Worm (Caenorhabditis elegans) whole organism, late embryonic: Measurements from ENCODE around the gene par-3.
A peak's percentile ranks its signal among the peaks of the same experiment; 100 is the strongest.

Source experiments
- C08G9.2 ChIP-seq: sonication (generic microtip); optimal IDR thresholded peaks from 2 replicates; lab custom pipeline; 2016; ENCODE audit warnings: mild to moderate bottlenecking, missing genetic modification characterization, moderate library complexity, missing compliant biosample characterization
- C38D4.7 ChIP-seq: fragments of 200-800 bp; sonication (Bioruptor generic); optimal IDR thresholded peaks from 2 replicates; lab custom pipeline; 2018; ENCODE audit warnings: mild to moderate bottlenecking, missing genetic modification characterization, moderate library complexity, missing compliant biosample characterization
- T23F11.4 ChIP-seq: fragments of 200-800 bp; sonication (Bioruptor generic); optimal IDR thresholded peaks from 2 replicates; lab custom pipeline; 2018; ENCODE audit warnings: mild to moderate bottlenecking, missing genetic modification characterization, missing compliant biosample characterization
- ama-1 ChIP-seq: fragments of 150-350 bp; optimal IDR thresholded peaks from 2 replicates; lab custom pipeline; 2014
- ceh-14 ChIP-seq: sonication (generic microtip); optimal IDR thresholded peaks from 2 replicates; lab custom pipeline; 2016; ENCODE audit warnings: missing genotype, missing genetic modification characterization, missing compliant biosample characterization
- ceh-30 ChIP-seq: fragments of 150-350 bp; optimal IDR thresholded peaks from 2 replicates; lab custom pipeline; 2014; ENCODE audit warnings: missing biosample characterization, missing genetic modification characterization
- ceh-31 ChIP-seq: sonication (generic microtip); optimal IDR thresholded peaks from 2 replicates; lab custom pipeline; 2016; ENCODE audit warnings: missing genetic modification characterization, missing compliant biosample characterization
- ceh-34 ChIP-seq: sonication (generic microtip); optimal IDR thresholded peaks from 2 replicates; lab custom pipeline; 2016; ENCODE audit warnings: mild to moderate bottlenecking, missing genetic modification characterization, missing compliant biosample characterization
- ceh-48 ChIP-seq: sonication (generic microtip); optimal IDR thresholded peaks from 2 replicates; lab custom pipeline; 2016; ENCODE audit warnings: missing genetic modification characterization, inconsistent platforms, missing compliant biosample characterization
- che-1 ChIP-seq: sonication (generic microtip); optimal IDR thresholded peaks from 2 replicates; lab custom pipeline; 2016; ENCODE audit warnings: mild to moderate bottlenecking, missing genetic modification characterization, missing compliant biosample characterization
- dve-1 ChIP-seq: sonication (generic microtip); optimal IDR thresholded peaks from 2 replicates; lab custom pipeline; 2017; ENCODE audit warnings: antibody characterized with exemption, mild to moderate bottlenecking, missing genetic modification characterization, missing compliant biosample characterization
- elt-2 ChIP-seq: sonication (generic microtip); optimal IDR thresholded peaks from 2 replicates; lab custom pipeline; 2016; ENCODE audit warnings: missing genetic modification reagents, missing genetic modification characterization, missing compliant biosample characterization
- elt-4 ChIP-seq: sonication (generic microtip); optimal IDR thresholded peaks from 2 replicates; lab custom pipeline; 2016; ENCODE audit warnings: missing genetic modification characterization, missing compliant biosample characterization
- ets-4 ChIP-seq: sonication (generic microtip); optimal IDR thresholded peaks from 2 replicates; lab custom pipeline; 2016; ENCODE audit warnings: missing genetic modification characterization, missing compliant biosample characterization
- eyg-1 ChIP-seq: sonication (generic microtip); optimal IDR thresholded peaks from 2 replicates; lab custom pipeline; 2016; ENCODE audit warnings: missing genotype, missing genetic modification characterization, missing compliant biosample characterization
- gmeb-2 ChIP-seq: sonication (generic microtip); optimal IDR thresholded peaks from 2 replicates; lab custom pipeline; 2016; ENCODE audit warnings: missing genetic modification characterization, inconsistent platforms, missing compliant biosample characterization
- hlh-15 ChIP-seq: sonication (generic microtip); optimal IDR thresholded peaks from 2 replicates; lab custom pipeline; 2016; ENCODE audit warnings: missing genetic modification characterization, missing compliant biosample characterization
- hlh-6 ChIP-seq: sonication (generic microtip); optimal IDR thresholded peaks from 2 replicates; lab custom pipeline; 2016; ENCODE audit warnings: missing genotype, missing genetic modification characterization, missing compliant biosample characterization
- hlh-8 ChIP-seq: sonication (generic microtip); optimal IDR thresholded peaks from 2 replicates; lab custom pipeline; 2016; ENCODE audit warnings: missing genotype, missing genetic modification characterization, missing compliant biosample characterization
- lin-11 ChIP-seq: fragments of 200-800 bp; sonication (Bioruptor generic); optimal IDR thresholded peaks from 2 replicates; lab custom pipeline; 2018; ENCODE audit warnings: mild to moderate bottlenecking, missing genetic modification characterization, missing compliant biosample characterization
- madf-2 ChIP-seq: sonication (generic microtip); optimal IDR thresholded peaks from 2 replicates; lab custom pipeline; 2017; ENCODE audit warnings: missing genetic modification characterization, missing compliant biosample characterization
- mec-3 ChIP-seq: sonication (generic microtip); optimal IDR thresholded peaks from 2 replicates; lab custom pipeline; 2016; ENCODE audit warnings: borderline replicate concordance, missing genetic modification characterization, missing compliant biosample characterization
- nfya-1 ChIP-seq: sonication (generic microtip); optimal IDR thresholded peaks from 2 replicates; lab custom pipeline; 2017; ENCODE audit warnings: missing genetic modification characterization, mild to moderate bottlenecking, missing compliant biosample characterization, antibody characterized with exemption, moderate library complexity
- nhr-11 ChIP-seq: fragments of 150-350 bp; optimal IDR thresholded peaks from 2 replicates; lab custom pipeline; 2014; ENCODE audit warnings: missing biosample characterization, missing genetic modification characterization
- nhr-232 ChIP-seq: sonication (generic microtip); optimal IDR thresholded peaks from 2 replicates; lab custom pipeline; 2016; ENCODE audit warnings: missing genetic modification characterization, missing compliant biosample characterization
- npax-4 ChIP-seq: sonication (generic microtip); optimal IDR thresholded peaks from 2 replicates; lab custom pipeline; 2016; ENCODE audit warnings: missing genetic modification characterization, missing compliant biosample characterization
- pat-9 ChIP-seq: fragments of 200-800 bp; sonication (Bioruptor generic); optimal IDR thresholded peaks from 2 replicates; lab custom pipeline; 2018; ENCODE audit warnings: mild to moderate bottlenecking, missing genetic modification characterization, moderate library complexity, missing compliant biosample characterization
- pax-1 ChIP-seq: fragments of 150-350 bp; optimal IDR thresholded peaks from 2 replicates; lab custom pipeline; 2014; ENCODE audit warnings: missing biosample characterization, missing genetic modification characterization
- pha-2 ChIP-seq: sonication (generic microtip); optimal IDR thresholded peaks from 2 replicates; lab custom pipeline; 2017; ENCODE audit warnings: mild to moderate bottlenecking, missing genetic modification characterization, missing compliant biosample characterization
- pqm-1 ChIP-seq: sonication (generic microtip); optimal IDR thresholded peaks from 2 replicates; lab custom pipeline; 2016; ENCODE audit warnings: missing genetic modification characterization, missing compliant biosample characterization
- ref-2 ChIP-seq: sonication (generic microtip); optimal IDR thresholded peaks from 2 replicates; lab custom pipeline; 2016; ENCODE audit warnings: missing genetic modification characterization, missing compliant biosample characterization
- rnt-1 ChIP-seq: sonication (generic microtip); optimal IDR thresholded peaks from 2 replicates; lab custom pipeline; 2016; ENCODE audit warnings: missing genetic modification characterization, missing compliant biosample characterization
- sdc-2 ChIP-seq: sonication (generic microtip); optimal IDR thresholded peaks from 2 replicates; lab custom pipeline; 2016; ENCODE audit warnings: missing genotype, missing genetic modification characterization, missing compliant biosample characterization
- sox-2 ChIP-seq: fragments of 200-800 bp; sonication (Bioruptor generic); IDR thresholded peaks from 2 replicates; pipeline ENCODE4 v1.3.6; 2022; ENCODE audit warnings: missing genetic modification reagents, missing genetic modification characterization, missing compliant biosample characterization
- tbx-2 ChIP-seq: sonication (generic microtip); optimal IDR thresholded peaks from 2 replicates; lab custom pipeline; 2016; ENCODE audit warnings: missing genetic modification characterization, missing compliant biosample characterization
- ttx-3 ChIP-seq: sonication (generic microtip); optimal IDR thresholded peaks from 2 replicates; lab custom pipeline; 2016; ENCODE audit warnings: missing genetic modification reagents, missing genetic modification characterization, missing compliant biosample characterization
- unc-42 ChIP-seq: sonication (generic microtip); optimal IDR thresholded peaks from 2 replicates; lab custom pipeline; 2016; ENCODE audit warnings: missing genotype, missing genetic modification characterization, missing compliant biosample characterization
- unc-55 ChIP-seq: sonication (generic microtip); optimal IDR thresholded peaks from 2 replicates; lab custom pipeline; 2017; ENCODE audit warnings: missing biosample characterization, missing genetic modification reagents, missing genetic modification characterization
- zip-5 ChIP-seq: sonication (generic microtip); optimal IDR thresholded peaks from 2 replicates; lab custom pipeline; 2016; ENCODE audit warnings: missing genetic modification characterization, missing compliant biosample characterization

par-3 gene

ce11 chrIII:5718385-5718784, 54.4 kb downstream of the par-3 start:
- TF ChIP-seq tbx-2 (tag; lab: Kevin White, UChicago), result peak; percentile 17
- no peak for TF ChIP-seq ceh-30 (tag; lab: Kevin White, UChicago)
- TF ChIP-seq, all 69 proteins: peak for 1

DNA sequence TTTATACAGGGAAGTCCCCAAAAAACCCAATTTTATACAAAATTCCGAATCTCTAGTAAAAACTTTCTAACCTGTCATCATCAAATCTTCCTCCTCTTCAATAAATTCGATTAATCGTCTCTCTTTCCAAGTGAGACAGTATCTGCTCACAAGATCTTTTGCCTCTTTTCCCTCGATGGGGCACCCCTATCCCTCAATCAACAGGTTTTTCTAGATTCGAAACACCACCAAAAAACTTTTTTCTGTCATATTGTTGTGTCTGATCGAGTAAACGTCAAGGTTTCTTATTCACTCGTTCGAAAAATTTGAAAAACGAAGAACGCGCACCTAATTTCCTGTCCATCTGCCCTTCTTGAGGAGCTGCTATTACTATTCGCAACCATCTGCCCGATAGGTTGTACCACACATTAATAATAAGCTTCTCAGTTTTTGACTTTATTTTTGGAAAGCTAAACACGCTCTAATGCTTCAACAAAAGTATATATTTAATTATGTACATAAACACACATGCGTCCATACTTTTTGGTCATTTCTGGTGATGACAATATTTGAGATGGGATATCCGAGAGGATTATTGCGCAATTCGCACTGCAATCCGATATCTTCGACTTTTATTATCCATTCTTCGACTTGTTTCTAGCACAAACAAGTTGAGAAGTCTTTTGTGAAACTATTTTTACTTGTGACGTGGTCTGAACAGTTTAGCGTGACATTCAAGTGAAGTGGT, 55.2 kb downstream of the par-3 start:
- TF ChIP-seq mec-3 (no peak), ceh-34 (tag; lab: Kevin White, UChicago) (peak; percentile 20)

- TF ChIP-seq ama-1 (lab: Kevin White, UChicago) (no peak), sdc-2 (tag; lab: Kevin White, UChicago) (no peak), rnt-1 (no peak), nhr-11 (tag; lab: Kevin White, UChicago) (no peak), hlh-6 (tag; lab: Kevin White, UChicago) (no peak), gmeb-2 (tag; lab: Kevin White, UChicago) (no peak), hlh-15 (tag; lab: Kevin White, UChicago) (no peak), pat-9 (tag; lab: Kevin White, UChicago) (no peak), elt-4 (tag; lab: Kevin White, UChicago) (no peak)
These were observed 55.8 kb downstream of the par-3 start for ce11 chrIII:5719832-5720194.

DNA sequence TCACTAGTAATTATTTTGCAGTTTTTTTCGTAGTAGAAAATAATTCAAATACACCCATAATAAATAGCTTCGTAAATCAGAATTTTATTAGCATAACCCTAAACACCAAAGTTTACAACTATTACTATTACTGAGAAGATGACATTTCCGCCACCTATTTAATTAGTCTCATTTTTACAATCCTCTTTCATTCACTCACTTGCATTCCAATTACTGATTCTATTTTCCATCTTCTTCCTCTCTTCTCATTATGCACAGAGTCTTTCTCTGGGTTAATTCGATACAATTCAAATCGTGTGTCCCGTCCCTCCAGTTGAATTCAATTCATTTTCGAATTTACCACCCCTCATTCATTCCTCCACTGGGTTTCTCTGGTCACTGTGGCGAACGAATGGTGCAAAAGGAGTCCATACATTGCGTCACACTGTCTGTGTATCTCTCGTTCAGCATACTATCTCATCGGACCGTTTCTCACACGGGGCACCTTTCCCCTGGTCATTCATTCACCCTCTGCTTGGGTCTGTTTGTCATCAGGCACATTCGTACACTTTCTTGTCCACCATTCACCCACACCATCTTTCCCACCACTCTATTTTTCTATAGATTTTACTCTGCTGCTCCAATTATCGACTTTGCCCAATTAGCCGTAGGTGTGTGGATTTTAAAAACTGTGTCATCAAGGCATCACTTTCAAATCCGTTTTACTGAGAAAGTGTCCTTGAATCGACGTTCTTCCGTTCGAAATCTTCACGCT, 56.4 kb downstream of the par-3 start:
- TF ChIP-seq ref-2 (tag; lab: Kevin White, UChicago) (peak; percentile 42), gmeb-2 (tag; lab: Kevin White, UChicago) (no peak), T23F11.4 (GFP tag; lab: Kevin White, UChicago) (no peak), ceh-14 (tag; lab: Kevin White, UChicago) (peak; percentile 44), unc-42 (tag; lab: Kevin White, UChicago) (peak; percentile 99), ceh-31 (tag; lab: Kevin White, UChicago) (peak; percentile 51), C38D4.7 (GFP tag; lab: Kevin White, UChicago) (no peak), tbx-2 (tag; lab: Kevin White, UChicago) (peak; percentile 24)

DNA sequence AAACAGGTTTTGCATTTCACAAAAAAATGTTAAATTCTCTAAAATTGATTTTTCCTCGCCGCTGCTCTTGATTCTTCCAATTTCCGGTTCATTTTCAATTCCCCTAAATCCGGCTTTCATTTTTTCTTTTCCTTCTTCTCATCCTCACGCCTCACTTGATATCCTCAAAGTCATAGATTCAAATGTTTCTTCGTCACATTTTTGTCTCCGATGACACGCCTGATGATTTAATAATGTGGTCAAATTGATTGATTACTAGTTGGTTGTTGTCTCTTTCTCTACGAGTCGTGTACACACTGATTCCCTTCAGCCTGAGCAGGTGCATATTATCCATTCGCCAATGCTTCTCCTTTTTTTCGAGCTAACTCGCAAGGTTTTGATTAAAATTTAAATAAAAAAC, 57.5 kb downstream of the par-3 start:
- TF ChIP-seq unc-55 (GFP tag; lab: Kevin White, UChicago) (peak; percentile 72), unc-42 (tag; lab: Kevin White, UChicago) (no peak), nfya-1 (peak; percentile 3)
- TF ChIP-seq, all 69 proteins: peak for 2

- TF ChIP-seq ttx-3 (tag; lab: Kevin White, UChicago) (no peak), nhr-232 (tag; lab: Kevin White, UChicago) (no peak), ceh-14 (tag; lab: Kevin White, UChicago) (peak; percentile 23), ceh-48 (tag; lab: Kevin White, UChicago) (peak; percentile 47), C08G9.2 (tag; lab: Kevin White, UChicago) (peak; percentile 85), ceh-31 (tag; lab: Kevin White, UChicago) (peak; percentile 60), sdc-2 (tag; lab: Kevin White, UChicago) (peak; percentile 16), npax-4 (tag; lab: Kevin White, UChicago) (no peak), sox-2 (GFP tag; lab: Robert Waterston, UW) (no peak), zip-5 (peak; percentile 1), mec-3 (peak; percentile 48), lin-11 (no peak), elt-2 (peak; percentile 87), pha-2 (tag; lab: Kevin White, UChicago) (peak; percentile 22), ets-4 (tag; lab: Kevin White, UChicago) (peak; percentile 94), che-1 (tag; lab: Kevin White, UChicago) (no peak), ref-2 (tag; lab: Kevin White, UChicago) (peak; percentile 72), hlh-8 (tag; lab: Kevin White, UChicago) (peak; percentile 4), pax-1 (no peak), unc-42 (tag; lab: Kevin White, UChicago) (peak; percentile 10), tbx-2 (tag; lab: Kevin White, UChicago) (peak; percentile 8), eyg-1 (no peak), pqm-1 (peak; percentile 61), dve-1 (no peak), madf-2 (tag; lab: Kevin White, UChicago) (no peak)
These were observed 57.9 kb downstream of the par-3 start for ce11 chrIII:5721888-5722287.
